Worm (Caenorhabditis elegans) whole organism, L3 larva: Measurements from ENCODE around the gene gst-18.

Experiments used
- aly-2 ChIP-seq: fragments of 150-350 bp; optimal IDR thresholded peaks from 2 replicates; lab custom pipeline; 2014; ENCODE audit warnings: missing biosample characterization, missing genetic modification characterization
- ama-1 ChIP-seq: fragments of 150-350 bp; optimal IDR thresholded peaks from 2 replicates; lab custom pipeline; 2018
- ceh-16 ChIP-seq: sonication (generic microtip); optimal IDR thresholded peaks from 2 replicates; lab custom pipeline; 2017; ENCODE audit warnings: missing biosample characterization, missing genetic modification characterization
- ceh-82 ChIP-seq: fragments of 150-350 bp; optimal IDR thresholded peaks from 2 replicates; lab custom pipeline; 2014; ENCODE audit warnings: missing biosample characterization, missing genetic modification characterization
- ceh-9 ChIP-seq: sonication (generic microtip); optimal IDR thresholded peaks from 2 replicates; lab custom pipeline; 2018; ENCODE audit warnings: missing biosample characterization, missing genetic modification characterization
- daf-12 ChIP-seq: fragments of 150-350 bp; optimal IDR thresholded peaks from 2 replicates; lab custom pipeline; 2014; ENCODE audit warnings: missing biosample characterization, missing genetic modification reagents, missing genetic modification characterization
- egl-27 ChIP-seq: sonication (generic microtip); optimal IDR thresholded peaks from 4 replicates; lab custom pipeline; 2017; ENCODE audit warnings: missing biosample characterization, missing genetic modification reagents, missing genetic modification characterization
- elt-1 ChIP-seq: fragments of 150-350 bp; optimal IDR thresholded peaks from 2 replicates; lab custom pipeline; 2014; ENCODE audit warnings: missing biosample characterization, missing genetic modification characterization
- elt-2 ChIP-seq: sonication (generic microtip); optimal IDR thresholded peaks from 2 replicates; lab custom pipeline; 2016; ENCODE audit warnings: missing genetic modification reagents, mild to moderate bottlenecking, missing genetic modification characterization, missing compliant biosample characterization
- elt-3 ChIP-seq, 3 experiments: fragments of 150-350 bp in 1 of 3; sonication (generic microtip) in 2 of 3; optimal IDR thresholded peaks; 2 replicates in 2 of 3; 4 replicates in 1 of 3; lab custom pipeline; 2014 to 2017; ENCODE audit warnings: missing biosample characterization in 3 of 3, missing genetic modification characterization in 3 of 3
- eor-1 ChIP-seq, 2 experiments: fragments of 150-350 bp; optimal IDR thresholded peaks; 2 replicates each; lab custom pipeline; 2014 to 2018; ENCODE audit warnings: missing biosample characterization in 2 of 2, missing genetic modification characterization in 2 of 2
- fkh-10 ChIP-seq: sonication (generic microtip); optimal IDR thresholded peaks from 2 replicates; lab custom pipeline; 2017; ENCODE audit warnings: missing biosample characterization, missing genetic modification reagents, missing genetic modification characterization
- fos-1 ChIP-seq: fragments of 150-350 bp; optimal IDR thresholded peaks from 2 replicates; lab custom pipeline; 2014; ENCODE audit warnings: missing biosample characterization, missing genetic modification characterization
- hmg-11 ChIP-seq: sonication (generic microtip); optimal IDR thresholded peaks from 2 replicates; lab custom pipeline; 2016; ENCODE audit warnings: missing genetic modification characterization, missing compliant biosample characterization
- jun-1 ChIP-seq: fragments of 150-350 bp; optimal IDR thresholded peaks from 2 replicates; lab custom pipeline; 2014; ENCODE audit warnings: missing biosample characterization, missing genetic modification reagents, missing genetic modification characterization
- lin-15B ChIP-seq: fragments of 150-350 bp; optimal IDR thresholded peaks from 2 replicates; lab custom pipeline; 2014; ENCODE audit warnings: missing biosample characterization, missing genetic modification characterization
- lin-39 ChIP-seq: fragments of 150-350 bp; optimal IDR thresholded peaks from 2 replicates; lab custom pipeline; 2018; ENCODE audit warnings: missing biosample characterization, missing genetic modification reagents, missing genetic modification characterization
- lsy-12 ChIP-seq: sonication (generic microtip); optimal IDR thresholded peaks from 2 replicates; lab custom pipeline; 2016; ENCODE audit warnings: mild to moderate bottlenecking, missing genetic modification characterization, missing compliant biosample characterization
- mdl-1 ChIP-seq: fragments of 150-350 bp; optimal IDR thresholded peaks from 2 replicates; lab custom pipeline; 2014; ENCODE audit warnings: missing biosample characterization, missing genetic modification characterization
- mml-1 ChIP-seq: fragments of 150-350 bp; sonication (generic microtip); optimal IDR thresholded peaks from 3 replicates; lab custom pipeline; 2014; ENCODE audit warnings: missing biosample characterization, missing genetic modification characterization
- nfya-1 ChIP-seq: sonication (generic microtip); optimal IDR thresholded peaks from 2 replicates; lab custom pipeline; 2017; ENCODE audit warnings: missing genetic modification characterization, mild to moderate bottlenecking, missing compliant biosample characterization, antibody characterized with exemption, moderate library complexity; ENCODE audit not compliant: insufficient read depth
- nhr-11 ChIP-seq: fragments of 150-350 bp; optimal IDR thresholded peaks from 2 replicates; lab custom pipeline; 2014; ENCODE audit warnings: missing biosample characterization, missing genetic modification characterization
- nhr-12 ChIP-seq: fragments of 150-350 bp; optimal IDR thresholded peaks from 2 replicates; lab custom pipeline; 2014; ENCODE audit warnings: missing biosample characterization, missing genetic modification characterization
- nhr-23 ChIP-seq: fragments of 150-350 bp; optimal IDR thresholded peaks from 2 replicates; lab custom pipeline; 2014; ENCODE audit warnings: missing biosample characterization, missing genetic modification reagents, missing genetic modification characterization
- nhr-237 ChIP-seq: fragments of 150-350 bp; optimal IDR thresholded peaks from 2 replicates; lab custom pipeline; 2014; ENCODE audit warnings: missing biosample characterization, missing genetic modification characterization
- nhr-25 ChIP-seq: sonication (generic microtip); optimal IDR thresholded peaks from 2 replicates; lab custom pipeline; 2017; ENCODE audit warnings: missing biosample characterization, missing genetic modification characterization
- nhr-28 ChIP-seq: fragments of 150-350 bp; optimal IDR thresholded peaks from 2 replicates; lab custom pipeline; 2014; ENCODE audit warnings: missing biosample characterization, missing genetic modification characterization
- nhr-43 ChIP-seq: sonication (generic microtip); optimal IDR thresholded peaks from 2 replicates; lab custom pipeline; 2016; ENCODE audit warnings: mild to moderate bottlenecking, missing genetic modification characterization, missing compliant biosample characterization; ENCODE audit not compliant: poor library complexity, severe bottlenecking
- nhr-67 ChIP-seq: fragments of 150-350 bp; optimal IDR thresholded peaks from 2 replicates; lab custom pipeline; 2014; ENCODE audit warnings: missing biosample characterization, missing genetic modification characterization
- nhr-76 ChIP-seq: fragments of 150-350 bp; sonication (generic microtip); optimal IDR thresholded peaks from 5 replicates; lab custom pipeline; 2014; ENCODE audit warnings: missing biosample characterization, missing genetic modification characterization
- nhr-77 ChIP-seq: fragments of 150-350 bp; optimal IDR thresholded peaks from 2 replicates; lab custom pipeline; 2014; ENCODE audit warnings: missing biosample characterization, missing genetic modification characterization
- pha-4 ChIP-seq: fragments of 150-350 bp; optimal IDR thresholded peaks from 2 replicates; lab custom pipeline; 2014; ENCODE audit warnings: missing biosample characterization, missing genetic modification reagents, missing genetic modification characterization
- pqm-1 ChIP-seq: fragments of 150-350 bp; optimal IDR thresholded peaks from 2 replicates; lab custom pipeline; 2017; ENCODE audit warnings: missing biosample characterization, missing genetic modification characterization, inconsistent platforms
- sea-2 ChIP-seq: fragments of 150-350 bp; sonication (generic microtip); optimal IDR thresholded peaks from 4 replicates; lab custom pipeline; 2014; ENCODE audit warnings: missing biosample characterization, missing genetic modification reagents, missing genetic modification characterization
- tbx-2 ChIP-seq: sonication (generic microtip); optimal IDR thresholded peaks from 2 replicates; lab custom pipeline; 2016; ENCODE audit warnings: mild to moderate bottlenecking, missing genetic modification characterization, missing compliant biosample characterization
- unc-39 ChIP-seq: sonication (generic microtip); optimal IDR thresholded peaks from 4 replicates; lab custom pipeline; 2017; ENCODE audit warnings: missing biosample characterization, missing genetic modification characterization
- zag-1 ChIP-seq: fragments of 150-350 bp; optimal IDR thresholded peaks from 2 replicates; lab custom pipeline; 2014; ENCODE audit warnings: missing biosample characterization, missing genetic modification characterization
- ztf-4 ChIP-seq: fragments of 150-350 bp; optimal IDR thresholded peaks from 2 replicates; lab custom pipeline; 2014; ENCODE audit warnings: missing biosample characterization, missing genetic modification characterization

The gst-18 gene

DNA sequence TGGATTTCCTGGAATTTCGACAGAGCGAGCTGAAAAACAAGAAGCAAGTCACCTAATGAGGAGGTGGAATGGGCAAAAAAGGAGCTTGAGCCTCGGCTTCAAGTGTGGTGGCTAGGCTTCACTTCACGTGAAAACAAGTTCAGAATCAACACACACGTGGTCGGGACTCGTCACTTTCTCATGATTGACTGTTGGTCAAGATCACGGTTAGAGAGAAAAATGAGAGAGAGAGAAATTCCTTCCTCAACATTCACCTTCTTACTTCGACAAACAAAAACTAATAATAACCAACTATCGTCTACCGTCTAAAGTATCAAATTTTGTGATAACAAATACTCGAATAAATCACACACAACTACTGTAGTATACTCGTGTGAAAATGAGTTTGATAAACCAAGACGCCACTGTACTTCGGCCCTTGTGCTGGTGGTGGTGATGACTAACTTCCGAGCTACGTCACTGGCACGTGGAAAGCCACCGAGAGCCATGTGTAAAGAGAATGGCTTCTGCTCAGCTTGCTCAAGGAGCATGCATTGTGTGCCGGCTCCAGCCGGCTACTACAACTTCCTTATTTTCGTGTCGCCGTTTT lies 43.0 kb upstream of the gst-18 start:
- peak; percentile 48 for TF ChIP-seq nhr-43 (tag; lab: Kevin White, UChicago)
- peak; percentile 67 for TF ChIP-seq ama-1 (lab: Kevin White, UChicago)
- peak; percentile 36 for TF ChIP-seq nhr-25
- no peak for TF ChIP-seq fkh-10 (GFP tag; lab: Kevin White, UChicago)
- TF ChIP-seq egl-27 (tag; lab: Kevin White, UChicago) = no peak
- TF ChIP-seq sea-2 (GFP tag; lab: Kevin White, UChicago) = no peak
- TF ChIP-seq pqm-1 (tag; lab: Kevin White, UChicago) = peak; percentile 57
- TF ChIP-seq elt-2 (tag; lab: Kevin White, UChicago) = peak; percentile 33
- TF ChIP-seq, all 47 proteins: peak for 5

DNA sequence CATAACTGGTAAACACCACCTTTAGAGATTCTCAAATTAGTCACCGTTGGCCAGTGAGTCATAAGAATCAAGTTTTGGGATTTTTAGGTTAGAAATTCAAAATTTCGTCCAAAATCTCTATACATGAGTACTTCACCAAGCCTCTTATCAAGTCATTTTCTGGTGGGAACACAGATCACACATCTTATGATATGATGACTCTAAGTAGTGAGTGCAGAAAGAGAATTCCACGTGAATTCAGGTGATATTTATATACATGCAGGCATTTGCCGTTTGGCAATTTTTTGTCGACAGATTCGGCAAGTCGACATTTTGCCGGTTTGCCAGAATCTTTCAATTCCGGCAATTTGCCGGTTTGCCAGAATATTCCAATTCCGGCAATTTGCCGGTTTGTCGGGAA lies 41.4 kb upstream of the gst-18 start:
- TF ChIP-seq nhr-67 (no peak), elt-2 (tag; lab: Kevin White, UChicago) (peak; percentile 37), pqm-1 (tag; lab: Kevin White, UChicago) (peak; percentile 18)
- TF ChIP-seq, all 47 proteins: peak for 2

DNA sequence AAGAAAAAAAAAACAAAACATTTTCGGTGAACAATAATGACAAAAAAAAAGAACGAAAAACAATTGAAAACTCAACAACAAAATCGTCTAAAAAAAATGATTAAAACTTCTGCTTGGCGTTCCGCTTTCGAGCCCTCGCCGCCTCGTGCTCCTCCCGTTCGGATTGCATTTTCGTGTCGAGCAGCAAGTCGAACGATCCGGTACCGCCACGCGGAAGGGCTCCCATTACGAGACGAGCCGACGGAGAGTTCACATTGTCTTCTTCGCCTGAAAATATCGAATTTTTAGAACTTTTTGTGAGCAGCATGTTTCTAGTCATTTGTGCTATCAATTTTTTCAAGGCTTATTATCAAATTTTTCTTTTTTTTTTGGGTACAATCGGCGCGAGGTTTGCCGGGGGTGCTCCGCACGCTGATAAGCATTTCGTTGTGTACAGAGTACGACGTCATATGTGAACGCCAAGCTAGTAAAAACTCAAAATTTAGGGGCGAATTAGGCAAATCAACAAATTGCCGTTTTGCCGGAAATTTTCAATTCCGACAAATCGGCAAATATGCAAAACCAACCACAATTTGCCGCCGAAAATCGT lies 40.1 kb upstream of the gst-18 start:
- TF ChIP-seq pha-4 (tag; lab: Kevin White, UChicago) (peak; percentile 10), nhr-76 (tag; lab: Kevin White, UChicago) (no peak), nhr-11 (no peak), pqm-1 (tag; lab: Kevin White, UChicago) (peak; percentile 29), elt-2 (tag; lab: Kevin White, UChicago) (peak; percentile 90)

DNA sequence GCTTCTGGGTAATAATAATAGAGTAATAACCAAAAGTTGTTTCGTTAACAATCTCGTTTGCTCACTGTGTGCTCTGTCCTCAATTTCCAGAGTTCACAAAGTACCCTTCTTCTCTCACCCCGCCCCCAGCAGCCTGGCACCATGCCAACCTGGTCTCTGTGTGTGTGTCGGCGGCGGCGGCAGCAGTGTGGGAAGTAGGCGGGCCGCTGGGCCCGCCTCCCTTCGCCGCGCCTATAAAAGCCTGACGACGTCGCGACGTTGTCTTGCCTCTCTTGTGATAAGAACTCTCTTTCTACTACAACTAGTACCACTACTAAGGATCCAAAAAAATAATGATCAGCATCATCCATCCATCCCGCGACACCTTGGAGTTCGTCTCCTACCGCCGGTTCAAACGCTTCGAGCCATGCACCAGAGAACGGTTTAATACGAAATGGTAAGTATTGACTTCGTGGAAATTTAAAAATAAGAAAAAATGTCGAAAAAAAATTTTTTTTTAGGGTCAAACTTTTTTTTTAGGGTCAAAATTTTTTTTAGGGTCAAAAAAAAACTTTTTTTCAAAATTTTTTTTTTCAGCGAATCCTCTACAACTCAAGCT lies 38.3 kb upstream of the gst-18 start, which contains the start of gene C31C9.7:
C31C9.7 (plus strand) TSS at position 261 of the 598 bp plus-strand sequence.
- peak; percentile 9 for TF ChIP-seq lsy-12 (tag; lab: Kevin White, UChicago)
- peak; percentile 44 for TF ChIP-seq nfya-1 (tag; lab: Kevin White, UChicago)
- TF ChIP-seq nhr-12 (tag; lab: Kevin White, UChicago) = no peak
- TF ChIP-seq zag-1 = no peak
- TF ChIP-seq ama-1 (lab: Kevin White, UChicago) = peak; percentile 93
- peak; percentile 79 for TF ChIP-seq elt-2 (tag; lab: Kevin White, UChicago)
- no peak for TF ChIP-seq pha-4 (tag; lab: Kevin White, UChicago)
- no peak for TF ChIP-seq ceh-16 (tag; lab: Kevin White, UChicago)
- TF ChIP-seq nhr-43 (tag; lab: Kevin White, UChicago) = peak; percentile 27

DNA sequence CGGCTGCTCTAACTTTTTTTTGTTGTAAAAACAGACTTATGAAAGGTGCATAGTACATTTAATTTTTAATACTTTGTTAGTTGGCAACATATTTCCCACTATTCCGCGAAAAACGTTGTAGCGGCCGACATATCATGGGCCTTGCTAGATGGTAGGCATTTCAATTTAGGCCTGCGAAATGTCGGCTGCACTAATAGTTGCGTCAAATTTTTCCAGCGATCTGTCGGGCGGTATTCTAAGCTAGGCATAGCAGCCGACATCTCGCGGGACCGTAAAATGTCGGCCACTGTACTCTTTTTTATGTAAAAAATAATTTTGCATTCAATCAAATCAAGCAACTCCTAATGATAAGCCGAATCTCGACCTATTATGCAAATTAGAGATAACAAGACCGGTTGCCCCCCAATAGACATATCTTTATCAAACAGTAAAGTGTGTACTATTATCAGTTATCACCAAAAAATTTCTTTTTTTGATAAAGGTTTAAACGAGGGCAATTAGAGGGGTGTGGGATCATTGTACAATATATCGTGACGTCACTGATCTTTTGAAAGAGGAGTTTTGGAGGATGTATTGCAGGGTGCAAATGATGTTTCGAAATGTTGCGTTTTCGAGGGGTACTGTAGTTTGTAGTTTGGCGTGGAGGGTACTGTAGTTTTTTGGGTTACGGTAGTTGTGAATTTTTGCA lies 34.5 kb upstream of the gst-18 start:
- TF ChIP-seq ceh-9 (tag; lab: Kevin White, UChicago) (no peak), lsy-12 (tag; lab: Kevin White, UChicago) (no peak), jun-1 (tag; lab: Kevin White, UChicago) (peak; percentile 74), nhr-77 (tag; lab: Kevin White, UChicago) (no peak), pqm-1 (tag; lab: Kevin White, UChicago) (peak; percentile 93), ceh-82 (no peak), mdl-1 (tag; lab: Kevin White, UChicago) (no peak), lin-15B (tag; lab: Kevin White, UChicago) (no peak), unc-39 (no peak), mml-1 (tag; lab: Kevin White, UChicago) (no peak), nhr-67 (no peak), nhr-43 (tag; lab: Kevin White, UChicago) (no peak), fos-1 (tag; lab: Kevin White, UChicago) (no peak), egl-27 (tag; lab: Kevin White, UChicago) (no peak), eor-1 (tag; optimal IDR thresholded peaks at IDR 0.05; lab: Kevin White, UChicago) (no peak), ceh-16 (tag; lab: Kevin White, UChicago) (no peak), hmg-11 (tag; lab: Kevin White, UChicago) (no peak), nhr-28 (no peak), fkh-10 (GFP tag; lab: Kevin White, UChicago) (no peak), tbx-2 (no peak), nhr-23 (tag; lab: Kevin White, UChicago) (no peak), elt-3 (tag; optimal IDR thresholded peaks at IDR 0.05; lab: Kevin White, UChicago) (peak in 1 of 3 experiments; percentile 62), aly-2 (tag; lab: Kevin White, UChicago) (no peak), ama-1 (lab: Kevin White, UChicago) (no peak), nhr-12 (tag; lab: Kevin White, UChicago) (no peak), ztf-4 (tag; lab: Kevin White, UChicago) (no peak), nhr-25 (no peak), elt-1 (no peak), lin-39 (tag; lab: Kevin White, UChicago) (no peak), sea-2 (GFP tag; lab: Kevin White, UChicago) (no peak), nhr-237 (tag; lab: Kevin White, UChicago) (no peak), elt-2 (tag; lab: Kevin White, UChicago) (peak; percentile 98), nhr-76 (tag; lab: Kevin White, UChicago) (peak; percentile 9), nhr-11 (no peak), daf-12 (tag; lab: Kevin White, UChicago) (no peak)
